Fruit fly (Drosophila melanogaster): ENCODE measurements around the gene CG5281.

The CG5281 gene

DNA sequence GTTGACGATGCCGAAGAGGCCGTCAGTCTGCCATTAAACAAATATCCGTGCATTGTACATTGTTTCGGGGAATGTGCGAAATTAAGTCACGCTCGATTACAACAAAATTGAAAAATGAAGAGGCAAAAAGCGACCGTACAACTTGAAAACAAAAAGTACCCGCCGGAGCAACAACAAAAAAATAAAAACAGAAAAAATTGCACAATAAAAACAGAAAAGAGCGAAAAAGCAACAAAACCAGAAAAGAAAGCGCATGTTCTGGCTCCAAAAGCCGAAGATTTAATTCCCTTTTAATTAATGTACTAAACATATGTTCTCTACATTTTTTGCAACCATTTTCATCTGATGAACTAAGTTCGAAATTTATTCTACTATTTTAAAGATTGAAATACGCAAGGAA is 20.9 kb downstream of the CG5281 start:
- TF ChIP-seq nom (GFP tag; optimal IDR thresholded peaks at IDR 0.05) (peak; percentile 9), Jarid2 (GFP tag; optimal IDR thresholded peaks at IDR 0.05) (no peak)

- TF ChIP-seq vfl (GFP tag; optimal IDR thresholded peaks at IDR 0.05) (no peak), peb (GFP tag; IDR thresholded peaks at IDR 0.05) (no peak), GATAe (GFP tag; conservative IDR thresholded peaks at IDR 0.05) (peak; percentile 52; the same call in 1 of the 2 replicates), MBD-R2 (GFP tag; IDR thresholded peaks at IDR 0.05) (no peak), sens (GFP tag) (peak; percentile 47), sd (tag; optimal IDR thresholded peaks at IDR 0.05) (peak; percentile 80), Drgx (GFP tag; IDR thresholded peaks at IDR 0.05) (no peak), CG6175 (GFP tag; IDR thresholded peaks at IDR 0.05) (no peak), Ptx1 (GFP tag; IDR thresholded peaks at IDR 0.05) (peak; percentile 14; the same call in 1 of the 2 replicates), CG11504 (tag; optimal IDR thresholded peaks at IDR 0.05) (peak; percentile 63), CG12769 (tag; optimal IDR thresholded peaks at IDR 0.05) (no peak), gcm2 (GFP tag; optimal IDR thresholded peaks at IDR 0.05) (no peak), CG31224 (GFP tag; IDR thresholded peaks at IDR 0.05) (peak; percentile 94), CG6254 (GFP tag; optimal IDR thresholded peaks at IDR 0.05) (peak; percentile 20), chinmo (GFP tag; IDR thresholded peaks at IDR 0.05; ENCODE audit: partially characterized antibody) (peak; percentile 61; the same call in 2 of the 4 replicates)
These were observed 21.6 kb downstream of the CG5281 start for dm6 chr3R:11457286-11457685.

- TF ChIP-seq phol (tag; optimal IDR thresholded peaks at IDR 0.05) (peak; percentile 61), CG32767 (GFP tag; IDR thresholded peaks at IDR 0.05) (no peak), CG9876 (GFP tag; optimal IDR thresholded peaks at IDR 0.05) (peak; percentile 37), CG17568 (GFP tag; optimal IDR thresholded peaks at IDR 0.05) (no peak), sim (GFP tag; IDR thresholded peaks at IDR 0.05) (no peak), CG30403 (GFP tag; optimal IDR thresholded peaks at IDR 0.05) (peak; percentile 64), CG33213 (GFP tag; optimal IDR thresholded peaks at IDR 0.05) (no peak), ato (GFP tag; IDR thresholded peaks at IDR 0.05; ENCODE audit: partially characterized antibody) (no peak), Dip3 (GFP tag; optimal IDR thresholded peaks at IDR 0.05) (peak; percentile 62), tgo (GFP tag; IDR thresholded peaks at IDR 0.05) (peak; percentile 85), ab (GFP tag; optimal IDR thresholded peaks at IDR 0.05) (peak; percentile 28), CG7786 (GFP tag; optimal IDR thresholded peaks at IDR 0.05) (peak; percentile 67), ci (GFP tag; IDR thresholded peaks at IDR 0.05) (peak; percentile 76; the same call in 2 of the 3 replicates), Myb (GFP tag; optimal IDR thresholded peaks at IDR 0.05) (peak; percentile 46), ranshi (GFP tag; IDR thresholded peaks at IDR 0.05) (peak; percentile 85), ro (GFP tag; IDR thresholded peaks at IDR 0.05) (0 out of 2 replicates have a peak, but pooled peaks have one; percentile 49), sob (GFP tag; IDR thresholded peaks at IDR 0.05) (peak; percentile 85), gsb (GFP tag; IDR thresholded peaks at IDR 0.05) (peak; percentile 83), CG12236 (GFP tag; optimal IDR thresholded peaks at IDR 0.05) (peak; percentile 17), TFAM (GFP tag; optimal IDR thresholded peaks at IDR 0.05) (no peak), CG31388 (GFP tag; optimal IDR thresholded peaks at IDR 0.05) (no peak), Optix (GFP tag; IDR thresholded peaks at IDR 0.05) (peak; percentile 68; the same call in 2 of the 3 replicates), Mrtf (GFP tag; IDR thresholded peaks at IDR 0.05) (peak; percentile 82), Lhr (GFP tag; optimal IDR thresholded peaks at IDR 0.05) (no peak), tap (tag; optimal IDR thresholded peaks at IDR 0.05) (peak; percentile 45), dmrt11E (tag; optimal IDR thresholded peaks at IDR 0.05) (no peak), Lim3 (GFP tag; IDR thresholded peaks at IDR 0.05) (no peak), slou (GFP tag; optimal IDR thresholded peaks at IDR 0.05) (no peak), Abd-B (GFP tag; optimal IDR thresholded peaks at IDR 0.05) (peak; percentile 69), grau (tag; optimal IDR thresholded peaks at IDR 0.05) (peak; percentile 72), ind (GFP tag; optimal IDR thresholded peaks at IDR 0.05) (peak; percentile 77)
These were observed 22.6 kb downstream of the CG5281 start for dm6 chr3R:11458022-11458850.

All from whole organism, embryonic.